Worm (Caenorhabditis elegans): ENCODE data around the gene tmem-131.
A peak's percentile ranks its signal among the peaks of the same experiment; 100 is the strongest.

tmem-131 gene

ce11 chrIII:4952970-4953369 is 45.0 kb downstream of the tmem-131 start:
- TF ChIP-seq ces-1 (GFP tag; optimal IDR thresholded peaks at IDR 0.05): no peak
- TF ChIP-seq nhr-19 (GFP tag; conservative IDR thresholded peaks at IDR 0.05): no peak

- TF ChIP-seq nhr-77 (tag; optimal IDR thresholded peaks at IDR 0.05) (no peak), nhr-71 (tag; optimal IDR thresholded peaks at IDR 0.05) (no peak), efl-1 (optimal IDR thresholded peaks at IDR 0.05) (no peak), efl-1 (GFP tag; optimal IDR thresholded peaks at IDR 0.05 in 1 of 2) (no peak), rnt-1 (tag; optimal IDR thresholded peaks at IDR 0.05) (no peak), C04F5.9 (tag; optimal IDR thresholded peaks at IDR 0.05) (no peak), mdl-1 (tag; optimal IDR thresholded peaks at IDR 0.05) (no peak), unc-130 (tag; optimal IDR thresholded peaks at IDR 0.05) (no peak), elt-3 (tag; optimal IDR thresholded peaks at IDR 0.05) (no peak), hlh-4 (tag; optimal IDR thresholded peaks at IDR 0.05) (no peak), jun-1 (tag; optimal IDR thresholded peaks at IDR 0.05) (no peak), aha-1 (tag; optimal IDR thresholded peaks at IDR 0.05) (no peak), unc-62 (GFP tag; optimal IDR thresholded peaks at IDR 0.05) (no peak), Y116A8C.19 (tag; optimal IDR thresholded peaks at IDR 0.05; ENCODE audit: borderline replicate concordance) (no peak), nhr-20 (tag; optimal IDR thresholded peaks at IDR 0.05) (no peak), zip-4 (GFP tag; optimal IDR thresholded peaks at IDR 0.05) (no peak)
Measured at ce11 chrIII:4951824-4952223, 46.1 kb downstream of the tmem-131 start, which contains the start of gene flh-2. Gene flh-2, plus strand, starts transcription at chrIII:4952124.

- TF ChIP-seq lin-39 (tag; optimal IDR thresholded peaks at IDR 0.05) (no peak), fkh-10 (GFP tag; optimal IDR thresholded peaks at IDR 0.05) (no peak)
Measured at ce11 chrIII:4951210-4951609, 46.8 kb downstream of the tmem-131 start.

ce11 chrIII:4950345-4950744 is 47.6 kb downstream of the tmem-131 start:
- TF ChIP-seq hlh-4 (tag; optimal IDR thresholded peaks at IDR 0.05) (no peak), unc-86 (tag; optimal IDR thresholded peaks at IDR 0.05) (peak; percentile 49), elt-3 (tag; optimal IDR thresholded peaks at IDR 0.05) (no peak), lin-14 (GFP tag; optimal IDR thresholded peaks at IDR 0.05) (peak; percentile 89), nhr-20 (tag; optimal IDR thresholded peaks at IDR 0.05) (peak; percentile 27), ces-1 (GFP tag; optimal IDR thresholded peaks at IDR 0.05) (no peak), Y116A8C.19 (tag; optimal IDR thresholded peaks at IDR 0.05; ENCODE audit: borderline replicate concordance) (no peak), snu-23 (GFP tag; optimal IDR thresholded peaks at IDR 0.05) (peak; percentile 57), mef-2 (tag; optimal IDR thresholded peaks at IDR 0.05) (no peak), lin-35 (GFP tag; optimal IDR thresholded peaks at IDR 0.05) (peak; percentile 36 to 56), snpc-4 (tag; optimal IDR thresholded peaks at IDR 0.05) (peak; percentile 15), tbx-2 (tag; optimal IDR thresholded peaks at IDR 0.05) (peak; percentile 32), elt-2 (tag; optimal IDR thresholded peaks at IDR 0.05) (no peak), zag-1 (tag; optimal IDR thresholded peaks at IDR 0.05) (no peak), fkh-8 (tag; optimal IDR thresholded peaks at IDR 0.05) (peak; percentile 77), xbp-1 (tag; optimal IDR thresholded peaks at IDR 0.05) (peak; percentile 16), isw-1 (GFP tag; IDR thresholded peaks at IDR 0.05) (peak; percentile 29), lin-15B (tag; optimal IDR thresholded peaks at IDR 0.05) (no peak), fkh-10 (GFP tag; optimal IDR thresholded peaks at IDR 0.05) (peak; percentile 1), nhr-237 (tag; optimal IDR thresholded peaks at IDR 0.05) (no peak), lir-3 (tag; optimal IDR thresholded peaks at IDR 0.05; ENCODE audit: poor library complexity) (no peak), nhr-84 (tag; optimal IDR thresholded peaks at IDR 0.05) (no peak), swsn-7 (tag; optimal IDR thresholded peaks at IDR 0.05) (peak; percentile 44), ceh-82 (tag; optimal IDR thresholded peaks at IDR 0.05) (peak in 2 of 3 experiments; percentile 22 to 47), ceh-63 (GFP tag; optimal IDR thresholded peaks at IDR 0.05) (no peak), efl-1 (optimal IDR thresholded peaks at IDR 0.05) (peak; percentile 40 to 48), efl-1 (GFP tag; optimal IDR thresholded peaks at IDR 0.05 in 1 of 2) (peak in 1 of 2 experiments; percentile 31), nhr-19 (GFP tag; conservative IDR thresholded peaks at IDR 0.05) (no peak), egl-13 (tag; optimal IDR thresholded peaks at IDR 0.05) (no peak), mab-9 (GFP tag; IDR thresholded peaks at IDR 0.05) (no peak), irx-1 (tag; optimal IDR thresholded peaks at IDR 0.05) (no peak), pqm-1 (tag; optimal IDR thresholded peaks at IDR 0.05) (no peak), aly-2 (tag; optimal IDR thresholded peaks at IDR 0.05) (no peak), pax-3 (tag; optimal IDR thresholded peaks at IDR 0.05) (no peak), lsy-2 (tag; optimal IDR thresholded peaks at IDR 0.05) (peak; percentile 25 to 57), nhr-90 (tag; optimal IDR thresholded peaks at IDR 0.05; ENCODE audit: poor library complexity) (no peak)
